Worm (Caenorhabditis elegans) whole organism, L3 larva: ENCODE data around the gene C33C12.7.

Source experiments
- R02D3.7 ChIP-seq: fragments of 150-350 bp; optimal IDR thresholded peaks from 2 replicates; lab custom pipeline; 2014; ENCODE audit warnings: missing biosample characterization, missing genetic modification characterization
- aly-2 ChIP-seq: fragments of 150-350 bp; optimal IDR thresholded peaks from 2 replicates; lab custom pipeline; 2014; ENCODE audit warnings: missing biosample characterization, missing genetic modification characterization
- ceh-9 ChIP-seq: sonication (generic microtip); optimal IDR thresholded peaks from 2 replicates; lab custom pipeline; 2018; ENCODE audit warnings: missing biosample characterization, missing genetic modification characterization
- elt-1 ChIP-seq: fragments of 150-350 bp; optimal IDR thresholded peaks from 2 replicates; lab custom pipeline; 2014; ENCODE audit warnings: missing biosample characterization, missing genetic modification characterization
- nhr-77 ChIP-seq: fragments of 150-350 bp; optimal IDR thresholded peaks from 2 replicates; lab custom pipeline; 2014; ENCODE audit warnings: missing biosample characterization, missing genetic modification characterization

- TF ChIP-seq ceh-9, result no peak
- TF ChIP-seq nhr-77 (tag; lab: Kevin White, UChicago), result no peak
- no peak for TF ChIP-seq R02D3.7 (tag; lab: Kevin White, UChicago)
- TF ChIP-seq aly-2, result no peak
- no peak for TF ChIP-seq elt-1 (tag; lab: Kevin White, UChicago)
These were observed 20.3 kb upstream of the C33C12.7 start for ce11 chrII:2195541-2195940.
